Worm (Caenorhabditis elegans): Measurements from ENCODE around the gene Y49F6B.13.

DNA sequence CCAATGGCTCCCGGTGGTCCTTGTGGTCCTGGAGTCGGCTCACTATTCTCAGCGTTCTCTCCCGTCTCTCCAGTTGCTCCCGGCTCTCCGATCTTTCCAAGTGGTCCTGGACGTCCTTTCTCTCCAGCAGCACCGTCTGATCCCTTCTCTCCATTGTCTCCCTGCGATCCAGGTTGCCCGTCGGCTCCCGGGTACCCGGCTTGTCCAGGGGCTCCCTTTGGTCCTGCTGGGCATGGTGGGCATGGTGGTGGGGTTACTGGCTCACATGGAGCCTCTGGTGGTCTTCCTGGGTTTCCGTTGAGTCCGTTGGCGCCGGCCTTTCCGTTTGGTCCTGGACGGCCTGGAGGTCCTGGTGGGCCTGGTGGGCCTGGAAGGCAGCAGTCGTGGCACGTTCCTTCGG lies 28.9 kb upstream of the Y49F6B.13 start:
- TF ChIP-seq nhr-76 (tag; optimal IDR thresholded peaks at IDR 0.05) (no peak), ztf-11 (tag; optimal IDR thresholded peaks at IDR 0.05) (no peak), efl-3 (GFP tag; optimal IDR thresholded peaks at IDR 0.05) (no peak), irx-1 (tag; optimal IDR thresholded peaks at IDR 0.05) (no peak), lin-13 (GFP tag; optimal IDR thresholded peaks at IDR 0.05) (no peak), nhr-12 (tag; optimal IDR thresholded peaks at IDR 0.05) (no peak), lsy-2 (tag; optimal IDR thresholded peaks at IDR 0.05) (no peak), snpc-4 (tag; optimal IDR thresholded peaks at IDR 0.05) (no peak), zip-4 (GFP tag; optimal IDR thresholded peaks at IDR 0.05) (no peak), ama-1 (optimal IDR thresholded peaks at IDR 0.05) (no peak), nhr-90 (tag; optimal IDR thresholded peaks at IDR 0.05; ENCODE audit: poor library complexity) (no peak), aly-2 (tag; optimal IDR thresholded peaks at IDR 0.05) (no peak)

Measured in whole organism, L1 larva.